Fruit fly (Drosophila melanogaster): Measurements from ENCODE around the gene CG3999.

dm6 chr3R:10225390-10225789 is 25.9 kb upstream of the CG3999 start, which contains the start of gene CG42795:
- TF ChIP-seq Pif1A (GFP tag; optimal IDR thresholded peaks at IDR 0.05) (no peak), D1 (tag; optimal IDR thresholded peaks at IDR 0.05) (no peak), fd96Ca (GFP tag; IDR thresholded peaks at IDR 0.05) (no peak), CG4496 (GFP tag; IDR thresholded peaks at IDR 0.05) (no peak)
